Worm (Caenorhabditis elegans) whole organism, L4 larva: Measurements from ENCODE around the gene C05E7.3.

Experiments
- hlh-11 ChIP-seq: fragments of 200-800 bp; sonication (Bioruptor generic); optimal IDR thresholded peaks from 2 replicates; lab custom pipeline; 2018; ENCODE audit warnings: mild to moderate bottlenecking, missing genetic modification characterization, missing compliant biosample characterization
- mdt-29 ChIP-seq: fragments of 200-800 bp; sonication (Bioruptor generic); IDR thresholded peaks from 2 replicates; pipeline ENCODE4 v1.3.6; 2022; ENCODE audit warnings: missing genetic modification reagents, missing genetic modification characterization, missing compliant biosample characterization
- snpc-4 ChIP-seq: fragments of 150-350 bp; optimal IDR thresholded peaks from 2 replicates; lab custom pipeline; 2014; ENCODE audit warnings: missing biosample characterization, missing genetic modification characterization

DNA sequence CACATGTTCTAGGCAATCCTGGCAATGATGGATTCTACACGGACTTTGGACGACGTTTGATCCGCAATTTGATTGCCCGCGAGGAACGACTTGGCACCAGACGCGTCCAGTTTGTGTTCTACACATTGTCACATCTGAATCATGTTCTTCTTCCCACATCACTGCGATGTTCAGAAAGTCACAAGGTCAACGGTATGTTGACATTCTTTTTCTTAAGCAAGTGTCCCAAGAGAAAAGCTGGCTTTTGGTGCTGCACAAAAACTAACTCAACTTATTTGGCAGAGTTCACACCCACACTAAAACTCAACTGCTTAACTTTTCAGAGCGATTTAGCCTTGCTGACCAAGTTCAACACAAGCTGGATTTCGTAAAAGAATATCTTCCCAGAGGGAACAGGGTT lies 32.1 kb upstream of the C05E7.3 start:
- TF ChIP-seq snpc-4 (no peak), hlh-11 (tag; lab: Kevin White, UChicago) (peak; percentile 4), mdt-29 (GFP tag; lab: Robert Waterston, UW) (no peak)
